Fruit fly (Drosophila melanogaster) whole organism, embryonic: ENCODE measurements around the gene Stat92E.

Experiments used
- Bteb2 ChIP-seq: fragments of 200-800 bp; sonication (Bioruptor generic); optimal IDR thresholded peaks from 2 replicates; lab custom pipeline; 2016; ENCODE audit warnings: missing biosample characterization, missing genetic modification characterization
- CG10274 ChIP-seq: fragments of 200-800 bp; sonication (Bioruptor generic); optimal IDR thresholded peaks from 3 replicates; lab custom pipeline; 2017; ENCODE audit warnings: missing biosample characterization, mild to moderate bottlenecking, missing genetic modification characterization
- CG11504 ChIP-seq: fragments of 200-800 bp; sonication (Bioruptor generic); optimal IDR thresholded peaks from 3 replicates; lab custom pipeline; 2019; ENCODE audit warnings: missing biosample characterization, mild to moderate bottlenecking, missing genetic modification characterization, moderate library complexity
- CG12071 ChIP-seq: fragments of 200-800 bp; sonication (Bioruptor generic); optimal IDR thresholded peaks from 3 replicates; lab custom pipeline; 2018; ENCODE audit warnings: missing biosample characterization, mild to moderate bottlenecking, missing genetic modification characterization
- CG12391 ChIP-seq: fragments of 200-800 bp; sonication (Bioruptor generic); optimal IDR thresholded peaks from 3 replicates; lab custom pipeline; 2018; ENCODE audit warnings: missing biosample characterization, mild to moderate bottlenecking, missing genetic modification characterization, moderate library complexity
- CG13287 ChIP-seq: fragments of 200-800 bp; sonication (Bioruptor generic); IDR thresholded peaks from 2 replicates; pipeline ENCODE4 v1.3.6; 2022; ENCODE audit warnings: missing biosample characterization, missing genetic modification characterization; ENCODE audit not compliant: partially characterized antibody
- CG15479 ChIP-seq: fragments of 200-800 bp; sonication (Bioruptor generic); optimal IDR thresholded peaks from 3 replicates; lab custom pipeline; 2019; ENCODE audit warnings: missing biosample characterization, mild to moderate bottlenecking, missing genetic modification characterization, moderate library complexity
- CG15696 ChIP-seq: fragments of 200-800 bp; sonication (Bioruptor generic); optimal IDR thresholded peaks from 2 replicates; lab custom pipeline; 2019; ENCODE audit warnings: missing biosample characterization, mild to moderate bottlenecking, missing genetic modification characterization, moderate library complexity
- CG17829 ChIP-seq: fragments of 200-800 bp; optimal IDR thresholded peaks from 2 replicates; lab custom pipeline; 2019; ENCODE audit warnings: missing biosample characterization, mild to moderate bottlenecking, missing genetic modification characterization, moderate library complexity
- CG2712 ChIP-seq: fragments of 200-800 bp; optimal IDR thresholded peaks from 3 replicates; lab custom pipeline; 2019; ENCODE audit warnings: missing biosample characterization, mild to moderate bottlenecking, missing genetic modification characterization, moderate library complexity
- CG3065 ChIP-seq: fragments of 200-800 bp; sonication (Bioruptor generic); optimal IDR thresholded peaks from 2 replicates; lab custom pipeline; 2016; ENCODE audit warnings: missing biosample characterization, missing genetic modification characterization
- CG3995 ChIP-seq: fragments of 200-800 bp; sonication (Bioruptor generic); optimal IDR thresholded peaks from 3 replicates; lab custom pipeline; 2016; ENCODE audit warnings: missing biosample characterization, missing genetic modification characterization
- CG4328 ChIP-seq: fragments of 200-800 bp; sonication (Bioruptor generic); optimal IDR thresholded peaks from 3 replicates; lab custom pipeline; 2017; ENCODE audit warnings: missing biosample characterization, missing genetic modification reagents, missing genetic modification characterization
- CG6791 ChIP-seq: fragments of 200-800 bp; sonication (Bioruptor generic); IDR thresholded peaks from 3 replicates; pipeline ENCODE4 v1.3.6; 2022; ENCODE audit warnings: missing biosample characterization, missing genetic modification characterization; ENCODE audit not compliant: partially characterized antibody
- CG6813 ChIP-seq: fragments of 200-800 bp; sonication (Bioruptor generic); optimal IDR thresholded peaks from 2 replicates; lab custom pipeline; 2017; ENCODE audit warnings: missing biosample characterization, missing genetic modification characterization, mild to moderate bottlenecking, moderate library complexity, missing genetic modification reagents
- CG8089 ChIP-seq: fragments of 200-800 bp; sonication (Bioruptor generic); optimal IDR thresholded peaks from 3 replicates; lab custom pipeline; 2016; ENCODE audit warnings: missing biosample characterization, missing genetic modification characterization
- Hand ChIP-seq: fragments of 200-800 bp; sonication (Bioruptor generic); optimal IDR thresholded peaks from 2 replicates; lab custom pipeline; 2017; ENCODE audit warnings: mild to moderate bottlenecking, missing biosample characterization, missing genetic modification reagents, missing genetic modification characterization
- HmgD ChIP-seq: fragments of 200-800 bp; sonication (Bioruptor generic); optimal IDR thresholded peaks from 3 replicates; lab custom pipeline; 2016; ENCODE audit warnings: missing biosample characterization, missing genetic modification characterization
- Hr51 ChIP-seq, 2 experiments: fragments of 200-800 bp; sonication (Bioruptor generic); optimal IDR thresholded peaks; 2 replicates in 1 of 2; 3 replicates in 1 of 2; lab custom pipeline; 2016 to 2018; ENCODE audit warnings: missing biosample characterization in 2 of 2, missing genetic modification characterization in 2 of 2, mild to moderate bottlenecking in 1 of 2, moderate library complexity in 1 of 2
- Hsf ChIP-seq: fragments of 200-800 bp; sonication (Bioruptor generic); optimal IDR thresholded peaks from 3 replicates; lab custom pipeline; 2016; ENCODE audit warnings: missing biosample characterization, missing genetic modification characterization
- NK7.1 ChIP-seq: fragments of 200-800 bp; sonication (Bioruptor generic); optimal IDR thresholded peaks from 3 replicates; lab custom pipeline; 2016; ENCODE audit warnings: missing biosample characterization, missing genetic modification characterization
- Oaz ChIP-seq: fragments of 200-800 bp; sonication (Bioruptor generic); IDR thresholded peaks from 2 replicates; pipeline ENCODE4 v1.3.6; 2022; ENCODE audit warnings: missing biosample characterization, missing genetic modification characterization
- PHDP ChIP-seq: fragments of 200-800 bp; sonication (Bioruptor generic); optimal IDR thresholded peaks from 3 replicates; lab custom pipeline; 2018; ENCODE audit warnings: missing biosample characterization, mild to moderate bottlenecking, missing genetic modification characterization, moderate library complexity
- Pdp1 ChIP-seq, 2 experiments: fragments of 200-800 bp; sonication (Bioruptor generic); optimal IDR thresholded peaks; 3 replicates each; lab custom pipeline; 2016; ENCODE audit warnings: missing biosample characterization in 2 of 2, missing genetic modification characterization in 2 of 2, mild to moderate bottlenecking in 1 of 2, moderate library complexity in 1 of 2
- Ptx1 ChIP-seq: fragments of 200-800 bp; sonication (Bioruptor generic); IDR thresholded peaks from 2 replicates; pipeline ENCODE4 v1.3.6; 2022; ENCODE audit warnings: missing biosample characterization, missing genetic modification characterization
- Sin3A ChIP-seq: fragments of >200 bp; optimal IDR thresholded peaks from 2 replicates; lab custom pipeline; 2018
- Sox100B ChIP-seq: fragments of 200-800 bp; sonication (Bioruptor generic); optimal IDR thresholded peaks from 3 replicates; lab custom pipeline; 2018; ENCODE audit warnings: missing biosample characterization, mild to moderate bottlenecking, missing genetic modification characterization
- Stat92E ChIP-seq, 3 experiments: fragments of >200 bp in 2 of 3; fragments of 200-800 bp in 1 of 3; sonication (Bioruptor generic) in 1 of 3; optimal IDR thresholded peaks; 2 replicates each; lab custom pipeline; 2017 to 2019; ENCODE audit warnings: missing biosample characterization in 3 of 3, missing genetic modification characterization in 3 of 3, mild to moderate bottlenecking in 1 of 3, moderate library complexity in 1 of 3
- Taf1 ChIP-seq: fragments of 200-800 bp; sonication (Bioruptor generic); IDR thresholded peaks from 2 replicates; pipeline ENCODE4 v1.3.6; 2022; ENCODE audit warnings: missing biosample characterization, missing genetic modification characterization
- Xbp1 ChIP-seq: fragments of 200-800 bp; sonication (Bioruptor generic); optimal IDR thresholded peaks from 3 replicates; lab custom pipeline; 2016; ENCODE audit warnings: missing biosample characterization, mild to moderate bottlenecking, missing genetic modification characterization
- al ChIP-seq: fragments of 200-800 bp; sonication (Bioruptor generic); IDR thresholded peaks from 2 replicates; pipeline ENCODE4 v1.3.6; 2022; ENCODE audit warnings: missing biosample characterization, missing genetic modification characterization
- bcd ChIP-seq: fragments of 200-800 bp; sonication (Bioruptor generic); optimal IDR thresholded peaks from 2 replicates; lab custom pipeline; 2017; ENCODE audit warnings: missing biosample characterization, mild to moderate bottlenecking, missing genetic modification characterization
- crol ChIP-seq: fragments of 200-800 bp; sonication (Bioruptor generic); IDR thresholded peaks from 2 replicates; pipeline ENCODE4 v1.3.6; 2022; ENCODE audit warnings: missing biosample characterization, missing genetic modification characterization
- ftz-f1 ChIP-seq: fragments of 200-800 bp; sonication (Bioruptor generic); optimal IDR thresholded peaks from 2 replicates; lab custom pipeline; 2016; ENCODE audit warnings: missing biosample characterization, missing genetic modification characterization
- fu2 ChIP-seq: fragments of 200-800 bp; sonication (Bioruptor generic); optimal IDR thresholded peaks from 2 replicates; lab custom pipeline; 2016; ENCODE audit warnings: missing biosample characterization, missing genetic modification characterization
- her ChIP-seq: fragments of 200-800 bp; sonication (Bioruptor generic); optimal IDR thresholded peaks from 2 replicates; lab custom pipeline; 2016; ENCODE audit warnings: missing biosample characterization, missing genetic modification characterization
- lola ChIP-seq, 3 experiments: fragments of >200 bp in 2 of 3; fragments of 200-800 bp in 1 of 3; sonication (Bioruptor generic) in 1 of 3; optimal IDR thresholded peaks; 2 replicates each; lab custom pipeline; 2017 to 2019; ENCODE audit warnings: missing biosample characterization in 3 of 3, missing genetic modification characterization in 3 of 3, mild to moderate bottlenecking in 1 of 3, moderate library complexity in 1 of 3
- lov ChIP-seq, 2 experiments: fragments of 200-800 bp in 1 of 2; fragments of >200 bp in 1 of 2; sonication (Bioruptor generic) in 1 of 2; IDR thresholded peaks in 1 of 2; optimal IDR thresholded peaks in 1 of 2; 2 replicates in 1 of 2; 3 replicates in 1 of 2; pipeline versions ENCODE4 v1.3.6 to Lab custom; 2017 to 2022; ENCODE audit warnings: missing biosample characterization in 1 of 2, missing genetic modification characterization in 1 of 2
- nerfin-2 ChIP-seq: fragments of 200-800 bp; sonication (Bioruptor generic); IDR thresholded peaks from 2 replicates; pipeline ENCODE4 v1.3.6; 2022; ENCODE audit warnings: missing biosample characterization, missing genetic modification characterization; ENCODE audit not compliant: partially characterized antibody
- nmo ChIP-seq: fragments of 200-800 bp; sonication (Bioruptor generic); optimal IDR thresholded peaks from 2 replicates; lab custom pipeline; 2018; ENCODE audit warnings: missing biosample characterization, mild to moderate bottlenecking, missing genetic modification characterization, moderate library complexity
- pan ChIP-seq, 4 experiments: fragments of >200 bp in 3 of 4; fragments of 200-800 bp in 1 of 4; sonication (Bioruptor generic) in 1 of 4; optimal IDR thresholded peaks in 3 of 4; IDR thresholded peaks in 1 of 4; 2 replicates each; pipeline versions ENCODE4 v1.3.6 to Lab custom; 2017 to 2022; ENCODE audit warnings: missing biosample characterization in 2 of 4, missing genetic modification characterization in 2 of 4, mixed read lengths in 1 of 4
- pho ChIP-seq: fragments of 200-800 bp; sonication (Bioruptor generic); optimal IDR thresholded peaks from 2 replicates; lab custom pipeline; 2016; ENCODE audit warnings: missing biosample characterization, missing genetic modification characterization
- phol ChIP-seq: fragments of 200-800 bp; sonication (Bioruptor generic); optimal IDR thresholded peaks from 3 replicates; lab custom pipeline; 2018; ENCODE audit warnings: missing biosample characterization, mild to moderate bottlenecking, missing genetic modification characterization, moderate library complexity
- pita ChIP-seq: fragments of 200-800 bp; sonication (Bioruptor generic); optimal IDR thresholded peaks from 2 replicates; lab custom pipeline; 2017; ENCODE audit warnings: missing biosample characterization, mild to moderate bottlenecking, missing genetic modification characterization
- shn ChIP-seq: fragments of 200-800 bp; sonication (Bioruptor generic); optimal IDR thresholded peaks from 3 replicates; lab custom pipeline; 2016; ENCODE audit warnings: missing biosample characterization, missing genetic modification characterization
- tup ChIP-seq: fragments of 200-800 bp; sonication (Bioruptor generic); optimal IDR thresholded peaks from 2 replicates; lab custom pipeline; 2016; ENCODE audit warnings: missing biosample characterization, mild to moderate bottlenecking, missing genetic modification characterization, moderate library complexity
- yki ChIP-seq: fragments of >200 bp; optimal IDR thresholded peaks from 3 replicates; lab custom pipeline; 2018
- zen2 ChIP-seq: fragments of 200-800 bp; sonication (Bioruptor generic); IDR thresholded peaks from 3 replicates; pipeline ENCODE4 v1.3.6; 2022; ENCODE audit warnings: missing biosample characterization, missing genetic modification characterization; ENCODE audit not compliant: partially characterized antibody
- zfh1 ChIP-seq: fragments of 200-800 bp; sonication (Bioruptor generic); IDR thresholded peaks from 3 replicates; pipeline ENCODE4 v1.3.6; 2022; ENCODE audit warnings: missing biosample characterization, missing genetic modification characterization

Stat92E gene

DNA sequence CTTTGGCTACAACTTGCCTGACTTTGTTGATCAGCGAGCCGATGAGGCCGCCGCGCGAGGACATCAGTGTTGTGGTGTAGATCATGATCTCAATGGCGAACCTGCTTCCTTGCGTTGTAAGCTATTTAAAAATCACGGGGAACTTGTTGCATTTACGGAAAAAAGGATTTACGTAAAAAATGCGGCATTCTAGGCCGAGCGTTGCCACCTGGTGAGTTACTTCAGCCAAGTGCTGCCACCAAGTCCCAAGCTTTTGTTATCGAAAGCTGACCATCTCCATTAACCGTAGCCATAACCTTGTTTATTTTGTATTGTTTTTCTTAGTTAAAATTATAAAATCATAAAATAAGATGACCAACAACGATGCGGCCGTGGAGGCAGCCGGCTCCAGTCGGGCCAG is 24.7 kb upstream of the Stat92E start, which contains the start of the genes TFAM and CG5412 (continued):
- TF ChIP-seq zen2 (GFP tag; lab: Robert Waterston, UW) (peak; percentile 33; the same call in 1 of the 3 replicates), phol (tag; lab: Kevin White, UChicago) (peak; percentile 49), CG12071 (GFP tag; lab: Kevin White, UChicago) (no peak), al (no peak), Ptx1 (GFP tag; lab: Robert Waterston, UW) (no peak), CG4328 (no peak), CG6813 (GFP tag; lab: Kevin White, UChicago) (peak; percentile 2), nerfin-2 (no peak), nmo (GFP tag; lab: Kevin White, UChicago) (peak; percentile 14), Pdp1 (GFP tag; optimal IDR thresholded peaks at IDR 0.05; lab: Kevin White, UChicago) (peak in 1 of 2 experiments; percentile 91), CG6791 (GFP tag; lab: Robert Waterston, UW) (peak; percentile 45; the same call in 2 of the 3 replicates), Taf1 (GFP tag; lab: Robert Waterston, UW) (no peak), tup (GFP tag; lab: Kevin White, UChicago) (no peak), CG12391 (no peak), her (GFP tag; lab: Kevin White, UChicago) (no peak), pita (GFP tag; lab: Kevin White, UChicago) (no peak), Xbp1 (GFP tag; lab: Kevin White, UChicago) (no peak), bcd (GFP tag; lab: Kevin White, UChicago) (no peak), crol (GFP tag; lab: Robert Waterston, UW) (0 out of 2 replicates have a peak, but pooled peaks have one; percentile 2), yki (no peak), CG11504 (tag; lab: Kevin White, UChicago) (no peak), CG8089 (no peak), Stat92E (GFP tag; optimal IDR thresholded peaks at IDR 0.05; lab: Kevin White, UChicago) (peak in 1 of 3 experiments; percentile 49), lola (GFP tag; optimal IDR thresholded peaks at IDR 0.05; lab: Kevin White, UChicago) (no peak), Sox100B (GFP tag; lab: Kevin White, UChicago) (no peak), CG13287 (GFP tag; lab: Robert Waterston, UW) (peak; percentile 58), CG3065 (GFP tag; lab: Kevin White, UChicago) (no peak), lov (optimal IDR thresholded peaks at IDR 0.05; lab: Kevin White, UChicago) (no peak), lov (GFP tag; IDR thresholded peaks at IDR 0.05; lab: Robert Waterston, UW) (no peak), Bteb2 (GFP tag; lab: Kevin White, UChicago) (no peak), PHDP (no peak), CG15479 (GFP tag; lab: Kevin White, UChicago) (no peak), CG15696 (no peak), Sin3A (lab: Kevin White, UChicago) (peak; percentile 31), Hand (GFP tag; lab: Kevin White, UChicago) (no peak), CG3995 (GFP tag; lab: Kevin White, UChicago) (peak; percentile 13), fu2 (GFP tag; lab: Kevin White, UChicago) (no peak), CG2712 (tag; lab: Kevin White, UChicago) (no peak), CG17829 (tag; lab: Kevin White, UChicago) (peak; percentile 26), zfh1 (GFP tag; lab: Robert Waterston, UW) (no peak), ftz-f1 (GFP tag; lab: Kevin White, UChicago) (peak; percentile 71), Hr51 (GFP tag; optimal IDR thresholded peaks at IDR 0.05; lab: Kevin White, UChicago) (no peak), CG10274 (GFP tag; lab: Kevin White, UChicago) (no peak), pan (optimal IDR thresholded peaks at IDR 0.05; lab: Kevin White, UChicago) (no peak), pan (GFP tag; optimal IDR thresholded peaks at IDR 0.05 in 1 of 2, IDR thresholded peaks at IDR 0.05 in 1 of 2) (no peak), shn (GFP tag; lab: Kevin White, UChicago) (no peak), HmgD (GFP tag; lab: Kevin White, UChicago) (no peak), pho (GFP tag; lab: Kevin White, UChicago) (no peak), NK7.1 (no peak), Oaz (GFP tag; lab: Robert Waterston, UW) (no peak), Hsf (GFP tag; lab: Kevin White, UChicago) (no peak)
